Fruit fly (Drosophila melanogaster): Measurements from ENCODE around the gene Vti1a.

Gene Vti1a

DNA sequence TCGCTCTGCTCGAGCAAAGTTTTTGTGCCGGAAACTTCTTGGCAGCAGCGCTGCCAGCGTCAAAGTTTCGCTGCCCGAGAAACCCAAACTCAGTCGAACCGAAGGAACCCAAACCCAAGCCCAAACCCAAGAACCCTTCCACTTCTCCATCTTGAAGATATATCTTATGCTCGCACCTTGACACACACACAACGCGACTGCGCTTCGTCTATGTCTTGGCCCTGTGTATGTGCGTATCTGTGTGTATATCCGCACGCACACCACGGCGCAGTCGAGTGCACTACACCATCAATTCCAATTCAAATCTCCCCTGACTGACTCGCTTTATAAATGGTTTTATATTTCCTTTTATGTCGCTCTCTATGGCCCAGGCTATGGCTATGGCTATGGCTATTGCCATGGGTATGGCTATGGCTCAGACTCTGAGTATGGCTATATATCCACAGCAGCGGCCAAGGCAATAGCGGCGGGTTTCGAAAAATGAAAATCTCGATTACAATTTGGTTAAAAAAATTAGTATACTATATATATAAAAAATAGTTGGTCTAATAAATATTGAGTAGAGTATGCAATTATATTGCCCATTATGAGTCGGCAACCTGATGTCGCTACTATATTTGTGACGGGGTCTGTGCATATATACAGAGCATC, 3.8 kb upstream of the Vti1a start:
- TF ChIP-seq ss (GFP tag; optimal IDR thresholded peaks at IDR 0.05): peak; percentile 97 to 98
- peak; percentile 98 for TF ChIP-seq spab (GFP tag; optimal IDR thresholded peaks at IDR 0.05)
- peak; percentile 98 for TF ChIP-seq CG3032 (tag; optimal IDR thresholded peaks at IDR 0.05)
- TF ChIP-seq CG11762 (GFP tag; optimal IDR thresholded peaks at IDR 0.05; ENCODE audit: insufficient read depth): peak; percentile 88
- TF ChIP-seq Sox14 (GFP tag; optimal IDR thresholded peaks at IDR 0.05): peak; percentile 83
- TF ChIP-seq Ets96B (tag; optimal IDR thresholded peaks at IDR 0.05): peak; percentile 98
- no peak for TF ChIP-seq CG4318 (GFP tag; optimal IDR thresholded peaks at IDR 0.05)
- peak; percentile 75 to 93 for TF ChIP-seq salr (GFP tag; optimal IDR thresholded peaks at IDR 0.05)
- TF ChIP-seq CG3919 (GFP tag; optimal IDR thresholded peaks at IDR 0.05): peak; percentile 93
- peak; percentile 93 for TF ChIP-seq CG34406 (GFP tag; optimal IDR thresholded peaks at IDR 0.05)
- peak; percentile 92 for TF ChIP-seq Lpt (GFP tag; optimal IDR thresholded peaks at IDR 0.05)
- TF ChIP-seq dsx (GFP tag; optimal IDR thresholded peaks at IDR 0.05; ENCODE audit: poor library complexity, severe bottlenecking): peak; percentile 96
- TF ChIP-seq CG8319 (GFP tag; optimal IDR thresholded peaks at IDR 0.05): peak; percentile 89
- peak; percentile 95 for TF ChIP-seq CG32006 (GFP tag; optimal IDR thresholded peaks at IDR 0.05)
- peak; percentile 97 for TF ChIP-seq CG10669 (GFP tag; optimal IDR thresholded peaks at IDR 0.05)
- TF ChIP-seq svp (GFP tag): peak; percentile 87
- peak; percentile 97 for TF ChIP-seq CG8119 (GFP tag; IDR thresholded peaks at IDR 0.05)
- TF ChIP-seq Eip93F (GFP tag; optimal IDR thresholded peaks at IDR 0.05): peak; percentile 69
- peak; percentile 81 for TF ChIP-seq dac (GFP tag; optimal IDR thresholded peaks at IDR 0.05)
- peak; percentile 97 for TF ChIP-seq CG9139 (GFP tag; optimal IDR thresholded peaks at IDR 0.05)
- peak; percentile 78 for TF ChIP-seq fd85E (GFP tag; optimal IDR thresholded peaks at IDR 0.05)
- TF ChIP-seq CG6854 (GFP tag; optimal IDR thresholded peaks at IDR 0.05): peak; percentile 90
- TF ChIP-seq CG10631 (GFP tag; optimal IDR thresholded peaks at IDR 0.05): peak; percentile 96
- peak; percentile 94 for TF ChIP-seq CG16779 (tag; optimal IDR thresholded peaks at IDR 0.05)
- peak; percentile 86 for TF ChIP-seq pdm3 (GFP tag; optimal IDR thresholded peaks at IDR 0.05)
- peak; percentile 59 for TF ChIP-seq Hr39 (GFP tag; optimal IDR thresholded peaks at IDR 0.05)
- TF ChIP-seq Met (GFP tag; optimal IDR thresholded peaks at IDR 0.05): no peak
- TF ChIP-seq CG6163 (GFP tag; IDR thresholded peaks at IDR 0.05): peak; percentile 98
- peak; percentile 89 for TF ChIP-seq CG6792 (GFP tag; optimal IDR thresholded peaks at IDR 0.05)
- TF ChIP-seq fd59A (GFP tag; optimal IDR thresholded peaks at IDR 0.05): peak; percentile 96
- TF ChIP-seq CG11902 (GFP tag; optimal IDR thresholded peaks at IDR 0.05): peak; percentile 89
- peak; percentile 95 for TF ChIP-seq CG1621 (tag; optimal IDR thresholded peaks at IDR 0.05)
- peak; percentile 72 for TF ChIP-seq cyc (GFP tag; optimal IDR thresholded peaks at IDR 0.05)
- TF ChIP-seq achi (GFP tag; optimal IDR thresholded peaks at IDR 0.05): peak; percentile 95
- no peak for TF ChIP-seq vri (GFP tag; optimal IDR thresholded peaks at IDR 0.05)
- TF ChIP-seq CG6276 (GFP tag; optimal IDR thresholded peaks at IDR 0.05): peak; percentile 93
- peak; percentile 93 for TF ChIP-seq CG8632 (GFP tag; optimal IDR thresholded peaks at IDR 0.05)
- TF ChIP-seq net (GFP tag; optimal IDR thresholded peaks at IDR 0.05): peak; percentile 91
- TF ChIP-seq Sox15 (GFP tag; optimal IDR thresholded peaks at IDR 0.05): peak; percentile 83
- no peak for TF ChIP-seq Hr38 (GFP tag; optimal IDR thresholded peaks at IDR 0.05)
- TF ChIP-seq CG6808 (GFP tag; optimal IDR thresholded peaks at IDR 0.05): peak; percentile 97
- peak; percentile 71 for TF ChIP-seq Smox (GFP tag; optimal IDR thresholded peaks at IDR 0.05)
- TF ChIP-seq Sox102F (GFP tag; optimal IDR thresholded peaks at IDR 0.05): peak; percentile 72
- TF ChIP-seq CG11294 (GFP tag; IDR thresholded peaks at IDR 0.05): peak; percentile 94
- peak; percentile 96 for TF ChIP-seq eg (GFP tag; IDR thresholded peaks at IDR 0.05)
- peak; percentile 93 for TF ChIP-seq Gug (GFP tag; IDR thresholded peaks at IDR 0.05)
- TF ChIP-seq Eip78C (GFP tag): peak; percentile 98
- TF ChIP-seq fkh (GFP tag; optimal IDR thresholded peaks at IDR 0.05): peak; percentile 64
- TF ChIP-seq Blimp-1 (GFP tag; optimal IDR thresholded peaks at IDR 0.05): peak; percentile 76
- peak; percentile 94 for TF ChIP-seq acj6 (GFP tag; optimal IDR thresholded peaks at IDR 0.05)
- TF ChIP-seq Ets21C (GFP tag; optimal IDR thresholded peaks at IDR 0.05): peak; percentile 42

Measured in whole organism, prepupa.